Comparison of ENCODE assay signal across 5 worm cellular contexts in genomic region chrII:3434893-3435503, ce11.
TF ChIP-seq lines count a peak whose summit lies in the region.

No protein-coding gene starts in this region.

TF ChIP-seq in whole organism, L1 larva, 84 proteins besides CTCF, POLR2A, EP300 and RAD21:
- peak; percentile 37 for TF ChIP-seq lin-14 (GFP tag; optimal IDR thresholded peaks at IDR 0.05; lab: Kevin White, UChicago)
- no peak for TF ChIP-seq unc-98 (GFP tag; IDR thresholded peaks at IDR 0.05; lab: Robert Waterston, UW)
- peak; percentile 75 for TF ChIP-seq snpc-4 (tag; optimal IDR thresholded peaks at IDR 0.05; lab: Kevin White, UChicago)

TF ChIP-seq in whole organism, L2 larva, 48 proteins besides CTCF, POLR2A, EP300 and RAD21:
- peak; percentile 26 for TF ChIP-seq nhr-25 (tag; optimal IDR thresholded peaks at IDR 0.05; lab: Kevin White, UChicago)
- TF ChIP-seq F13H6.1 (tag; optimal IDR thresholded peaks at IDR 0.05; lab: Kevin White, UChicago), result no peak
- peak; percentile 67 for TF ChIP-seq snpc-4 (tag; optimal IDR thresholded peaks at IDR 0.05; lab: Kevin White, UChicago)

TF ChIP-seq in whole organism, L3 larva, 47 proteins besides CTCF, POLR2A, EP300 and RAD21:
- no peak for TF ChIP-seq unc-39 (tag; optimal IDR thresholded peaks at IDR 0.05; lab: Kevin White, UChicago)
- no peak for TF ChIP-seq lin-15B (tag; optimal IDR thresholded peaks at IDR 0.05; lab: Kevin White, UChicago)
- peak; percentile 77 for TF ChIP-seq elt-1 (tag; optimal IDR thresholded peaks at IDR 0.05; lab: Kevin White, UChicago)
- peak; percentile 43 for TF ChIP-seq nhr-43 (tag; optimal IDR thresholded peaks at IDR 0.05; lab: Kevin White, UChicago; ENCODE audit: poor library complexity, severe bottlenecking)
- peak; percentile 19 for TF ChIP-seq ama-1 (optimal IDR thresholded peaks at IDR 0.05; lab: Kevin White, UChicago)
- TF ChIP-seq snpc-4 (tag; optimal IDR thresholded peaks at IDR 0.05; lab: Kevin White, UChicago), result peak; percentile 78
- TF ChIP-seq unc-62 (GFP tag; optimal IDR thresholded peaks at IDR 0.05; lab: Kevin White, UChicago), result peak; percentile 43
- peak; percentile 56 for TF ChIP-seq nhr-25 (tag; optimal IDR thresholded peaks at IDR 0.05; lab: Kevin White, UChicago)

TF ChIP-seq in whole organism, L4 larva, 104 proteins besides CTCF, POLR2A, EP300 and RAD21:
- peak; percentile 16 for TF ChIP-seq nhr-25 (tag; optimal IDR thresholded peaks at IDR 0.05; lab: Kevin White, UChicago; ENCODE audit: borderline replicate concordance, insufficient read depth)
- peak; percentile 16 for TF ChIP-seq snpc-4 (tag; optimal IDR thresholded peaks at IDR 0.05; lab: Kevin White, UChicago)
- TF ChIP-seq unc-62 (GFP tag; optimal IDR thresholded peaks at IDR 0.05 in 1 of 2; lab: Kevin White, UChicago), result peak in 1 of 2 experiments; percentile 30
- TF ChIP-seq unc-62 (tag; optimal IDR thresholded peaks at IDR 0.05; lab: Kevin White, UChicago), result no peak
- peak; percentile 34 for TF ChIP-seq nhr-28 (tag; optimal IDR thresholded peaks at IDR 0.05; lab: Kevin White, UChicago)
- TF ChIP-seq nhr-102 (tag; optimal IDR thresholded peaks at IDR 0.05; lab: Kevin White, UChicago), result no peak
- TF ChIP-seq dmd-6 (GFP tag; IDR thresholded peaks at IDR 0.05; lab: Robert Waterston, UW), result peak; percentile 55
- no peak for TF ChIP-seq zfp-2 (tag; optimal IDR thresholded peaks at IDR 0.05; lab: Kevin White, UChicago)
TF ChIP-seq in whole organism, L4 larva: peak in this region for 5.

TF ChIP-seq in whole organism, young adult, 124 proteins besides CTCF, POLR2A, EP300 and RAD21:
- TF ChIP-seq nhr-80 (tag; optimal IDR thresholded peaks at IDR 0.05; lab: Kevin White, UChicago) (peak; percentile 30), dox-1 (GFP tag; IDR thresholded peaks at IDR 0.05; lab: Robert Waterston, UW) (0 out of 2 replicates have a peak, but pooled peaks have one; percentile 16), attf-6 (GFP tag; IDR thresholded peaks at IDR 0.05; lab: Robert Waterston, UW) (no peak), snpc-4 (GFP tag; optimal IDR thresholded peaks at IDR 0.05; lab: Kevin White, UChicago) (no peak), snpc-4 (tag; optimal IDR thresholded peaks at IDR 0.05; lab: Kevin White, UChicago) (peak; percentile 3 to 75 (median 58)), ets-4 (GFP tag; optimal IDR thresholded peaks at IDR 0.05; lab: Kevin White, UChicago) (peak; percentile 17), atf-7 (tag; optimal IDR thresholded peaks at IDR 0.05; lab: Kevin White, UChicago) (no peak)
TF ChIP-seq in whole organism, young adult: peak in this region for 4.
